Fruit fly (Drosophila melanogaster) whole organism, embryonic: ENCODE data around the gene CG3764.
A peak's percentile ranks its signal among the peaks of the same experiment; 100 is the strongest.

Source experiments
- Atf-2 ChIP-seq: fragments of 200-800 bp; sonication (Bioruptor generic); optimal IDR thresholded peaks from 2 replicates; lab custom pipeline; 2016; ENCODE audit warnings: missing biosample characterization, missing genetic modification characterization
- B-H1 ChIP-seq: fragments of 200-800 bp; sonication (Bioruptor generic); IDR thresholded peaks from 3 replicates; pipeline ENCODE4 v1.3.6; 2022; ENCODE audit warnings: missing biosample characterization, missing genetic modification characterization
- B-H2 ChIP-seq: fragments of 200-800 bp; sonication (Bioruptor generic); optimal IDR thresholded peaks from 2 replicates; lab custom pipeline; 2018; ENCODE audit warnings: missing biosample characterization, mild to moderate bottlenecking, missing genetic modification characterization
- Bdp1 ChIP-seq: fragments of 200-800 bp; sonication (Bioruptor generic); optimal IDR thresholded peaks from 3 replicates; lab custom pipeline; 2016; ENCODE audit warnings: missing biosample characterization, missing genetic modification characterization
- Blimp-1 ChIP-seq: fragments of 200-800 bp; sonication (Bioruptor generic); optimal IDR thresholded peaks from 3 replicates; lab custom pipeline; 2018; ENCODE audit warnings: missing biosample characterization, missing genetic modification characterization, mild to moderate bottlenecking, moderate library complexity, missing genetic modification reagents
- BtbVII ChIP-seq: fragments of 200-800 bp; sonication (Bioruptor generic); optimal IDR thresholded peaks from 3 replicates; lab custom pipeline; 2017; ENCODE audit warnings: missing biosample characterization, mild to moderate bottlenecking, missing genetic modification characterization
- CG10565 ChIP-seq: fragments of 200-800 bp; sonication (Bioruptor generic); optimal IDR thresholded peaks from 3 replicates; lab custom pipeline; 2016; ENCODE audit warnings: missing biosample characterization, mild to moderate bottlenecking, missing genetic modification characterization
- CG11696 ChIP-seq: fragments of 200-800 bp; sonication (Bioruptor generic); IDR thresholded peaks from 2 replicates; pipeline ENCODE4 v1.3.6; 2022; ENCODE audit warnings: missing biosample characterization, missing genetic modification characterization
- CG12155 ChIP-seq: fragments of 200-800 bp; sonication (Bioruptor generic); optimal IDR thresholded peaks from 3 replicates; lab custom pipeline; 2016; ENCODE audit warnings: missing biosample characterization, missing genetic modification characterization
- CG12299 ChIP-seq: fragments of 200-800 bp; sonication (Bioruptor generic); optimal IDR thresholded peaks from 2 replicates; lab custom pipeline; 2018; ENCODE audit warnings: missing biosample characterization, mild to moderate bottlenecking, missing genetic modification characterization
- CG13894 ChIP-seq: fragments of 200-800 bp; sonication (Bioruptor generic); optimal IDR thresholded peaks from 3 replicates; lab custom pipeline; 2018; ENCODE audit warnings: missing biosample characterization, mild to moderate bottlenecking, missing genetic modification characterization, moderate library complexity
- CG14441 ChIP-seq: fragments of 200-800 bp; sonication (Bioruptor generic); IDR thresholded peaks from 2 replicates; pipeline ENCODE4 v1.3.6; 2022; ENCODE audit warnings: missing biosample characterization, missing genetic modification characterization
- CG14667 ChIP-seq: fragments of 200-800 bp; sonication (Bioruptor generic); IDR thresholded peaks from 2 replicates; pipeline ENCODE4 v1.3.6; 2022; ENCODE audit warnings: missing biosample characterization, missing genetic modification characterization
- CG14965 ChIP-seq: fragments of 200-800 bp; sonication (Bioruptor generic); optimal IDR thresholded peaks from 2 replicates; lab custom pipeline; 2016; ENCODE audit warnings: missing biosample characterization, missing genetic modification characterization, borderline replicate concordance
- CG1529 ChIP-seq: fragments of 200-800 bp; sonication (Bioruptor generic); optimal IDR thresholded peaks from 3 replicates; lab custom pipeline; 2018; ENCODE audit warnings: missing biosample characterization, missing genetic modification characterization
- CG17186 ChIP-seq: fragments of 200-800 bp; sonication (Bioruptor generic); optimal IDR thresholded peaks from 3 replicates; lab custom pipeline; 2017; ENCODE audit warnings: missing biosample characterization, missing genetic modification reagents, missing genetic modification characterization
- CG1832 ChIP-seq: fragments of 200-800 bp; sonication (Bioruptor generic); optimal IDR thresholded peaks from 2 replicates; lab custom pipeline; 2017; ENCODE audit warnings: missing biosample characterization, mild to moderate bottlenecking, missing genetic modification characterization, inconsistent platforms
- CG18599 ChIP-seq: fragments of 200-800 bp; sonication (Bioruptor generic); optimal IDR thresholded peaks from 3 replicates; lab custom pipeline; 2017; ENCODE audit warnings: missing biosample characterization, missing genetic modification characterization, mild to moderate bottlenecking, moderate library complexity, missing genetic modification reagents
- CG2116 ChIP-seq: fragments of 200-800 bp; sonication (Bioruptor generic); optimal IDR thresholded peaks from 3 replicates; lab custom pipeline; 2018; ENCODE audit warnings: missing biosample characterization, mild to moderate bottlenecking, missing genetic modification characterization
- CG2199 ChIP-seq: fragments of 200-800 bp; sonication (Bioruptor generic); IDR thresholded peaks from 3 replicates; pipeline ENCODE4 v1.3.6; 2022; ENCODE audit warnings: missing biosample characterization, missing genetic modification characterization
- CG3065 ChIP-seq: fragments of 200-800 bp; sonication (Bioruptor generic); optimal IDR thresholded peaks from 2 replicates; lab custom pipeline; 2016; ENCODE audit warnings: missing biosample characterization, missing genetic modification characterization
- CG3163 ChIP-seq: fragments of 200-800 bp; sonication (Bioruptor generic); optimal IDR thresholded peaks from 3 replicates; lab custom pipeline; 2016; ENCODE audit warnings: missing biosample characterization, missing genetic modification characterization
- CG3995 ChIP-seq: fragments of 200-800 bp; sonication (Bioruptor generic); optimal IDR thresholded peaks from 3 replicates; lab custom pipeline; 2016; ENCODE audit warnings: missing biosample characterization, missing genetic modification characterization
- CG9876 ChIP-seq: fragments of 200-800 bp; sonication (Bioruptor generic); optimal IDR thresholded peaks from 2 replicates; lab custom pipeline; 2016; ENCODE audit warnings: missing biosample characterization, missing genetic modification characterization
- Chrac-16 ChIP-seq: fragments of 200-800 bp; sonication (Bioruptor generic); optimal IDR thresholded peaks from 3 replicates; lab custom pipeline; 2016; ENCODE audit warnings: missing biosample characterization, missing genetic modification characterization
- HHEX ChIP-seq: fragments of 200-800 bp; sonication (Bioruptor generic); optimal IDR thresholded peaks from 3 replicates; lab custom pipeline; 2017; ENCODE audit warnings: missing biosample characterization, mild to moderate bottlenecking, missing genetic modification characterization, missing genetic modification reagents
- Kr ChIP-seq: fragments of 200-800 bp; sonication (Bioruptor generic); optimal IDR thresholded peaks from 2 replicates; lab custom pipeline; 2017; ENCODE audit warnings: missing biosample characterization, mild to moderate bottlenecking, missing genetic modification characterization
- Lpt ChIP-seq: fragments of >200 bp; optimal IDR thresholded peaks from 2 replicates; lab custom pipeline; 2018; ENCODE audit warnings: missing biosample characterization, missing genetic modification characterization
- Meics ChIP-seq: fragments of 200-800 bp; sonication (Bioruptor generic); optimal IDR thresholded peaks from 2 replicates; lab custom pipeline; 2017; ENCODE audit warnings: missing biosample characterization, mild to moderate bottlenecking, missing genetic modification characterization
- Opbp ChIP-seq: fragments of 200-800 bp; sonication (Bioruptor generic); IDR thresholded peaks from 3 replicates; pipeline ENCODE4 v1.3.6; 2022; ENCODE audit warnings: missing biosample characterization, missing genetic modification characterization; ENCODE audit not compliant: partially characterized antibody
- Poxn ChIP-seq: fragments of 200-800 bp; sonication (Bioruptor generic); IDR thresholded peaks from 2 replicates; pipeline ENCODE4 v1.3.6; 2022; ENCODE audit warnings: missing biosample characterization, missing genetic modification characterization
- Ravus ChIP-seq: fragments of 200-800 bp; sonication (Bioruptor generic); IDR thresholded peaks from 2 replicates; pipeline ENCODE4 v1.3.6; 2022; ENCODE audit warnings: missing biosample characterization, missing genetic modification characterization
- Sry-δ ChIP-seq: fragments of 200-800 bp; sonication (Bioruptor generic); optimal IDR thresholded peaks from 2 replicates; lab custom pipeline; 2016; ENCODE audit warnings: missing biosample characterization, missing genetic modification characterization
- btn ChIP-seq: fragments of 200-800 bp; sonication (Bioruptor generic); optimal IDR thresholded peaks from 2 replicates; lab custom pipeline; 2016; ENCODE audit warnings: missing biosample characterization, missing genetic modification characterization
- dan ChIP-seq: fragments of 200-800 bp; sonication (Bioruptor generic); IDR thresholded peaks from 2 replicates; pipeline ENCODE4 v1.3.6; 2022; ENCODE audit warnings: missing biosample characterization, missing genetic modification characterization
- dmrt99B ChIP-seq: fragments of 200-800 bp; sonication (Bioruptor generic); optimal IDR thresholded peaks from 2 replicates; lab custom pipeline; 2018; ENCODE audit warnings: missing biosample characterization, mild to moderate bottlenecking, missing genetic modification characterization, moderate library complexity
- ems ChIP-seq: fragments of 200-800 bp; sonication (Bioruptor generic); optimal IDR thresholded peaks from 3 replicates; lab custom pipeline; 2016; ENCODE audit warnings: missing biosample characterization, missing genetic modification characterization
- esg ChIP-seq: fragments of 200-800 bp; sonication (Bioruptor generic); conservative IDR thresholded peaks from 2 replicates; pipeline ENCODE4 v1.3.6; 2022; ENCODE audit warnings: missing biosample characterization, missing genetic modification characterization
- hkb ChIP-seq, 2 experiments: fragments of 200-800 bp in 1 of 2; fragments of >200 bp in 1 of 2; sonication (Bioruptor generic) in 1 of 2; IDR thresholded peaks in 1 of 2; optimal IDR thresholded peaks in 1 of 2; 2 replicates each; pipeline versions ENCODE4 v1.3.6 to Lab custom; 2017 to 2022; ENCODE audit warnings: missing biosample characterization in 1 of 2, missing genetic modification characterization in 1 of 2
- inv ChIP-seq: fragments of 200-800 bp; sonication (Bioruptor generic); IDR thresholded peaks from 2 replicates; pipeline ENCODE4 v1.3.6; 2022; ENCODE audit warnings: missing biosample characterization, missing genetic modification characterization; ENCODE audit not compliant: partially characterized antibody
- nerfin-1 ChIP-seq: fragments of 200-800 bp; sonication (Bioruptor generic); optimal IDR thresholded peaks from 3 replicates; lab custom pipeline; 2019; ENCODE audit warnings: missing biosample characterization, mild to moderate bottlenecking, missing genetic modification characterization, moderate library complexity
- oc ChIP-seq: fragments of 200-800 bp; sonication (Bioruptor generic); optimal IDR thresholded peaks from 2 replicates; lab custom pipeline; 2018; ENCODE audit warnings: missing biosample characterization, mild to moderate bottlenecking, missing genetic modification characterization, moderate library complexity
- org-1 ChIP-seq: fragments of 200-800 bp; sonication (Bioruptor generic); optimal IDR thresholded peaks from 2 replicates; lab custom pipeline; 2017; ENCODE audit warnings: missing biosample characterization, missing genetic modification characterization
- pho ChIP-seq: fragments of 200-800 bp; sonication (Bioruptor generic); optimal IDR thresholded peaks from 2 replicates; lab custom pipeline; 2016; ENCODE audit warnings: missing biosample characterization, missing genetic modification characterization
- pum ChIP-seq: fragments of 200-800 bp; sonication (Bioruptor generic); optimal IDR thresholded peaks from 2 replicates; lab custom pipeline; 2016; ENCODE audit warnings: missing biosample characterization, missing genetic modification characterization
- sc ChIP-seq, 3 experiments: fragments of >200 bp in 2 of 3; fragments of 200-800 bp in 1 of 3; sonication (Bioruptor generic) in 1 of 3; optimal IDR thresholded peaks; 2 replicates in 2 of 3; 3 replicates in 1 of 3; lab custom pipeline; 2017; ENCODE audit warnings: mild to moderate bottlenecking in 1 of 3, missing biosample characterization in 1 of 3, missing genetic modification characterization in 1 of 3, missing genetic modification reagents in 1 of 3
- sima ChIP-seq: fragments of 200-800 bp; sonication (Bioruptor generic); optimal IDR thresholded peaks from 2 replicates; lab custom pipeline; 2016; ENCODE audit warnings: missing biosample characterization, missing genetic modification characterization
- sug ChIP-seq: fragments of 200-800 bp; optimal IDR thresholded peaks from 2 replicates; lab custom pipeline; 2019; ENCODE audit warnings: missing biosample characterization, mild to moderate bottlenecking, missing genetic modification characterization, moderate library complexity
- vvl ChIP-seq: fragments of 200-800 bp; sonication (Bioruptor generic); IDR thresholded peaks from 2 replicates; pipeline ENCODE4 v1.3.6; 2022; ENCODE audit warnings: missing biosample characterization, missing genetic modification characterization

Gene CG3764

DNA sequence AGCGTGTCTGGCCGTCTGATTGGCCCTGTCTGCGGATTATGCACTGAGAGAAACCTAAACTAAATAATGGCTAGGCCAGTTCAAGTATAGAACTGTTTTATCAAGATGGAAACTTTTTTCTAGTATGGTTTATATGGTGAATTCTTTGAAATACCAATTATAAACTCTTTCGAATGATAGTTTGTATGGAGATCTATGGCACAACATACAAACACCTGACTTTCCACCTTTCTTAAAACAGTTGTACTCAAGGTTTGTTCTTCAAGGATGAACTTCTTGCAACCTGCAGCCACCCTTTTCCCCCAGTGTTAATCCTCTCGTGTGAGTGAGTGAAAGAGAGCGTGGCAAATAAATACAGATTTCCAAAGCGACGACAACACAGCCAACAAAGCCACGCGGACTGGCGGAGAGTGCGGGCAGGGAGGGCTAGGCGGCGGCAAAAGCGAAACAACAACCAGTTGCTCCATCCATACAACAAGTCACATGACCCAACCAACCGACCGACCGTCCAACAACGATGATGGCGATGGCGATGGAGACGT lies 8.1 kb downstream of the CG3764 start (continued):
- TF ChIP-seq CG9876 (peak; percentile 83), BtbVII (peak; percentile 81), CG13894 (tag; lab: Kevin White, UChicago) (peak; percentile 40), Sry-δ (peak; percentile 52), CG11696 (GFP tag; lab: Robert Waterston, UW) (peak; percentile 44; the same call in 1 of the 2 replicates), dmrt99B (tag; lab: Kevin White, UChicago) (peak; percentile 93), inv (peak; percentile 36; the same call in 1 of the 2 replicates), org-1 (GFP tag; lab: Kevin White, UChicago) (peak; percentile 89), Opbp (GFP tag; lab: Robert Waterston, UW) (no peak), CG1832 (GFP tag; lab: Kevin White, UChicago) (peak; percentile 28), CG10565 (peak; percentile 39), Meics (peak; percentile 85), CG12155 (GFP tag; lab: Kevin White, UChicago) (peak; percentile 73), vvl (GFP tag; lab: Robert Waterston, UW) (peak; percentile 80), Poxn (GFP tag; lab: Robert Waterston, UW) (peak; percentile 33; the same call in 1 of the 2 replicates), pho (GFP tag; lab: Kevin White, UChicago) (peak; percentile 92), B-H2 (GFP tag; lab: Kevin White, UChicago) (no peak), sc (optimal IDR thresholded peaks at IDR 0.05; lab: Kevin White, UChicago) (no peak), sc (GFP tag; optimal IDR thresholded peaks at IDR 0.05; lab: Kevin White, UChicago) (peak; percentile 57), sima (GFP tag; lab: Kevin White, UChicago) (peak; percentile 77), ems (GFP tag; lab: Kevin White, UChicago) (peak; percentile 89), pum (GFP tag; lab: Kevin White, UChicago) (peak; percentile 90), hkb (optimal IDR thresholded peaks at IDR 0.05; lab: Kevin White, UChicago) (no peak), hkb (GFP tag; IDR thresholded peaks at IDR 0.05; lab: Robert Waterston, UW) (peak; percentile 89), CG14441 (peak; percentile 88), CG2199 (GFP tag; lab: Robert Waterston, UW) (no peak; the same call in 2 of the 3 replicates), Chrac-16 (GFP tag; lab: Kevin White, UChicago) (peak; percentile 78), Lpt (GFP tag; lab: Kevin White, UChicago) (no peak), Bdp1 (peak; percentile 61), CG17186 (peak; percentile 70), esg (GFP tag; lab: Robert Waterston, UW) (peak; percentile 92), oc (tag; lab: Kevin White, UChicago) (peak; percentile 50), Blimp-1 (GFP tag; lab: Kevin White, UChicago) (peak; percentile 80), Kr (no peak), CG2116 (peak; percentile 48), CG14965 (peak; percentile 56), btn (peak; percentile 79), CG18599 (GFP tag; lab: Kevin White, UChicago) (peak; percentile 91), CG3163 (GFP tag; lab: Kevin White, UChicago) (peak; percentile 76), Ravus (GFP tag; lab: Robert Waterston, UW) (peak; percentile 61), nerfin-1 (peak; percentile 50), HHEX (GFP tag; lab: Kevin White, UChicago) (peak; percentile 86), Atf-2 (peak; percentile 89), sug (tag; lab: Kevin White, UChicago) (peak; percentile 59), dan (GFP tag; lab: Robert Waterston, UW) (no peak), CG1529 (GFP tag; lab: Kevin White, UChicago) (peak; percentile 70), B-H1 (GFP tag; lab: Robert Waterston, UW) (peak; percentile 73), CG14667 (GFP tag; lab: Robert Waterston, UW) (peak; percentile 76), CG12299 (peak; percentile 74), CG3065 (GFP tag; lab: Kevin White, UChicago) (peak; percentile 60), CG3995 (GFP tag; lab: Kevin White, UChicago) (peak; percentile 7)
